Fruit fly (Drosophila melanogaster) whole organism, pupa: Measurements from ENCODE around the gene CG13062.
A peak's percentile ranks its signal among the peaks of the same experiment; 100 is the strongest.

Experiments used
- CG10348 ChIP-seq: fragments of 200-800 bp; sonication (Bioruptor generic); IDR thresholded peaks from 2 replicates; pipeline ENCODE4 v1.3.6; 2022; ENCODE audit warnings: missing biosample characterization, missing genetic modification characterization
- CG12605 ChIP-seq: fragments of 200-800 bp; sonication (Bioruptor generic); IDR thresholded peaks from 2 replicates; pipeline ENCODE4 v1.3.6; 2022; ENCODE audit warnings: missing biosample characterization, missing genetic modification characterization
- CG13204 ChIP-seq: fragments of 200-800 bp; sonication (Bioruptor generic); optimal IDR thresholded peaks from 2 replicates; lab custom pipeline; 2018; ENCODE audit warnings: missing biosample characterization, mild to moderate bottlenecking, missing genetic modification characterization, moderate library complexity
- CG14655 ChIP-seq: fragments of 200-800 bp; sonication (Bioruptor generic); optimal IDR thresholded peaks from 3 replicates; lab custom pipeline; 2017; ENCODE audit warnings: mild to moderate bottlenecking, missing biosample characterization, missing genetic modification reagents, missing genetic modification characterization
- CG15710 ChIP-seq: fragments of 200-800 bp; sonication (Bioruptor generic); optimal IDR thresholded peaks from 2 replicates; lab custom pipeline; 2018; ENCODE audit warnings: missing biosample characterization, mild to moderate bottlenecking, missing genetic modification characterization, moderate library complexity
- CG17806 ChIP-seq: fragments of 200-800 bp; sonication (Bioruptor generic); optimal IDR thresholded peaks from 2 replicates; lab custom pipeline; 2018; ENCODE audit warnings: missing biosample characterization, mild to moderate bottlenecking, missing genetic modification characterization, moderate library complexity
- CG32121 ChIP-seq: fragments of 200-800 bp; sonication (Bioruptor generic); IDR thresholded peaks from 2 replicates; pipeline ENCODE4 v1.3.6; 2022; ENCODE audit warnings: missing biosample characterization, missing genetic modification characterization
- CG34367 ChIP-seq: fragments of 200-800 bp; sonication (Bioruptor generic); optimal IDR thresholded peaks from 2 replicates; lab custom pipeline; 2018; ENCODE audit warnings: missing biosample characterization, mild to moderate bottlenecking, missing genetic modification characterization
- CG4496 ChIP-seq: fragments of 200-800 bp; sonication (Bioruptor generic); IDR thresholded peaks from 3 replicates; pipeline ENCODE4 v1.3.6; 2022; ENCODE audit warnings: missing biosample characterization, missing genetic modification characterization
- CG8159 ChIP-seq: fragments of 200-800 bp; sonication (Bioruptor generic); optimal IDR thresholded peaks from 3 replicates; lab custom pipeline; 2018; ENCODE audit warnings: missing biosample characterization, mild to moderate bottlenecking, missing genetic modification characterization, moderate library complexity
- CG8301 ChIP-seq: fragments of 200-800 bp; sonication (Bioruptor generic); optimal IDR thresholded peaks from 2 replicates; lab custom pipeline; 2018; ENCODE audit warnings: missing biosample characterization, mild to moderate bottlenecking, missing genetic modification characterization
- CG9948 ChIP-seq: fragments of 200-800 bp; sonication (Bioruptor generic); optimal IDR thresholded peaks from 2 replicates; lab custom pipeline; 2018; ENCODE audit warnings: missing biosample characterization, mild to moderate bottlenecking, missing genetic modification characterization, moderate library complexity
- D1 ChIP-seq: fragments of 200-800 bp; sonication (Bioruptor generic); optimal IDR thresholded peaks from 2 replicates; lab custom pipeline; 2018; ENCODE audit warnings: missing biosample characterization, mild to moderate bottlenecking, missing genetic modification characterization, moderate library complexity
- EcR ChIP-seq: fragments of 200-800 bp; sonication (Bioruptor generic); optimal IDR thresholded peaks from 3 replicates; lab custom pipeline; 2019; ENCODE audit warnings: missing biosample characterization, missing genetic modification characterization, mild to moderate bottlenecking, moderate library complexity, missing genetic modification reagents
- Ets98B ChIP-seq: fragments of 200-800 bp; sonication (Bioruptor generic); IDR thresholded peaks from 2 replicates; pipeline ENCODE4 v1.3.6; 2022; ENCODE audit warnings: missing biosample characterization, missing genetic modification characterization
- Pif1A ChIP-seq: fragments of 200-800 bp; sonication (Bioruptor generic); optimal IDR thresholded peaks from 3 replicates; lab custom pipeline; 2016; ENCODE audit warnings: missing biosample characterization, missing genetic modification characterization
- Pif1B ChIP-seq: fragments of 200-800 bp; sonication (Bioruptor generic); optimal IDR thresholded peaks from 3 replicates; lab custom pipeline; 2016; ENCODE audit warnings: missing biosample characterization, missing genetic modification characterization
- Snoo ChIP-seq: fragments of 200-800 bp; sonication (Bioruptor generic); optimal IDR thresholded peaks from 3 replicates; lab custom pipeline; 2017; ENCODE audit warnings: missing biosample characterization, mild to moderate bottlenecking, missing genetic modification characterization, inconsistent platforms
- fd96Ca ChIP-seq: fragments of 200-800 bp; sonication (Bioruptor generic); IDR thresholded peaks from 3 replicates; pipeline ENCODE4 v1.3.6; 2022; ENCODE audit warnings: missing biosample characterization, missing genetic modification characterization
- gl ChIP-seq: fragments of 200-800 bp; sonication (Bioruptor generic); optimal IDR thresholded peaks from 2 replicates; lab custom pipeline; 2018; ENCODE audit warnings: missing biosample characterization, mild to moderate bottlenecking, missing genetic modification characterization
- rn ChIP-seq: fragments of 200-800 bp; sonication (Bioruptor generic); IDR thresholded peaks from 2 replicates; pipeline ENCODE4 v1.3.6; 2022; ENCODE audit warnings: missing biosample characterization, missing genetic modification characterization

Gene CG13062

DNA sequence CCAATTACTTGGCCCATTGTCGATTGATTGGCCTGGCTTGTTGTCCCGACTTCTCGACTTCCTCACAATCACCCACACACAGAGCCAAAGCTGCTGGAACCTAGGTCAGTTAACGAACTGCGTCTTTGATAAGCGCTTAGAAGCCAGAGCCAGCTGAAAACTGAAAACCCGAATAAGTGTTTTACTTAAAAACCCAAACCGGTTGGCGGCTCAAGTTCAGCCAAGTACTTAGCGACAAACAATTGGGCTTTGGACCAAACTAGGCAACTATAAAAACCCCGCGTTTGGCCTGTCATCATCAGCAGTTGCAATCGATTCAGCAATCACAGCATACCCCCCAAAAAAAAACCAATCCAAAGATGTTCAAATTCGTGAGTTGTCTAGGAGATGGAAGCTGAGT is 9.3 kb downstream of the CG13062 start, which contains the start of gene CG13059:
TSS of gene CG13059 (plus strand) at position 301 of the 400 bp plus-strand sequence.
- TF ChIP-seq CG14655 (GFP tag; lab: Kevin White, UChicago) (no peak), CG34367 (tag; lab: Kevin White, UChicago) (no peak), CG9948 (tag; lab: Kevin White, UChicago) (no peak)

DNA sequence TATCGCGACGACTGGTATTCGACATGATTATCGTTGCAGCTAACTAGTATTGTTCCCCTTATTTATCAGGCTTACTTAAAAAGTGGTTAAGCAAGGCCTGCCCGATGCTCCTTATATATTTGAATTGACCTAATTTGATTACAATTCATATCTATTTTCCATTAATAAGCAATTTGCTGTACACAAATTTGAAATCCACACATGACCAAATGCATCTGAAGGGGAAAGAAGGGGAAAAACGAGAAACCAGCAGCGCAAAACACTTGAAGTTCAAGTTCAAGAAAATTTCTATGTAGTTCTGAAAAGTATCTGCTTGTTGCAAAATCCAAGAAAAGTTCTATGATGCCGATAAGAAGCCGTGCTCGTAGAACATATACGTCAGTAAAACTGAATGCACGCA is 12.6 kb downstream of the CG13062 start, which contains the start of the genes CG13040 and CG13039:
TSS of gene CG13040 (minus strand) at position 101 of the 400 bp plus-strand sequence.
TSS of gene CG13039 (minus strand) at position 106 of the 400 bp plus-strand sequence.
- TF ChIP-seq CG8301 (tag; lab: Kevin White, UChicago), result no peak
- no peak for TF ChIP-seq rn (GFP tag; lab: Robert Waterston, UW)
- no peak for TF ChIP-seq CG13204
- no peak for TF ChIP-seq CG10348
- TF ChIP-seq Pif1B, result no peak
- no peak for TF ChIP-seq Ets98B (GFP tag; lab: Robert Waterston, UW)
- no peak for TF ChIP-seq CG17806 (tag; lab: Kevin White, UChicago)
- TF ChIP-seq CG8159 (tag; lab: Kevin White, UChicago), result no peak
- no peak for TF ChIP-seq CG32121 (GFP tag; lab: Robert Waterston, UW)
- TF ChIP-seq CG4496 (GFP tag; lab: Robert Waterston, UW), result no peak
- no peak for TF ChIP-seq Pif1A (GFP tag; lab: Kevin White, UChicago)
- TF ChIP-seq CG15710, result no peak
- TF ChIP-seq CG34367 (tag; lab: Kevin White, UChicago), result no peak
- TF ChIP-seq CG9948 (tag; lab: Kevin White, UChicago), result no peak
- no peak for TF ChIP-seq CG12605 (GFP tag; lab: Robert Waterston, UW)
- no peak for TF ChIP-seq gl (tag; lab: Kevin White, UChicago)
- no peak for TF ChIP-seq Snoo (tag; lab: Kevin White, UChicago)
- TF ChIP-seq D1 (tag; lab: Kevin White, UChicago), result no peak
- no peak for TF ChIP-seq CG14655 (GFP tag; lab: Kevin White, UChicago)

DNA sequence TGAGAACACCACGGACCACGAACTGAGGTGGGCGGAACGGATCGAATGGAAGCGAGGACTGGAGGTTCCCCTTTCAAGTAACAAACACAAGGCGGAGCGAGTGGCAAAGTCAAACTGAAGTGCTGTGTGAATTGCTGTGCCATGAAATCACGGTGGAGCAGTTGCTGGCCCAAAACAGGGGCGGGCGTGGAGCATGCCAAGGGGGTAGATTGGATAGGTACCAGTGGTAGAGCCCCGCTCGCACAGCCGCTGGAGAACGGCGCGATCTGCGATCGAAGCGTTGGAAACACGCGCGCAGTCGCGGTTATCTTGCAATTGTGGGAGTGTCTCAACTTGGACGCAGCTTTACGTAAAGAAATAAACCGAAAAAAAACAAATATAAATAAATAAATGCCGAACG is 13.7 kb downstream of the CG13062 start, which contains the start of gene CG13038:
TSS of gene CG13038 (minus strand) at position 118 of the 400 bp plus-strand sequence.
- peak; percentile 66 for TF ChIP-seq Ets98B (GFP tag; lab: Robert Waterston, UW)
- peak; percentile 59; the same call in 1 of the 3 replicates for TF ChIP-seq fd96Ca (GFP tag; lab: Robert Waterston, UW)
- peak; percentile 63 for TF ChIP-seq CG4496 (GFP tag; lab: Robert Waterston, UW)
- no peak for TF ChIP-seq Pif1A (GFP tag; lab: Kevin White, UChicago)
- TF ChIP-seq CG34367 (tag; lab: Kevin White, UChicago), result no peak
- no peak for TF ChIP-seq gl (tag; lab: Kevin White, UChicago)
- no peak; the same call in 1 of the 2 replicates for TF ChIP-seq CG32121 (GFP tag; lab: Robert Waterston, UW)
- no peak for TF ChIP-seq rn (GFP tag; lab: Robert Waterston, UW)
- no peak for TF ChIP-seq Pif1B
- TF ChIP-seq CG8301 (tag; lab: Kevin White, UChicago), result no peak
- no peak for TF ChIP-seq D1 (tag; lab: Kevin White, UChicago)
- TF ChIP-seq CG12605 (GFP tag; lab: Robert Waterston, UW), result no peak
- no peak for TF ChIP-seq CG17806 (tag; lab: Kevin White, UChicago)
- TF ChIP-seq CG14655 (GFP tag; lab: Kevin White, UChicago), result no peak
- no peak for TF ChIP-seq EcR (GFP tag; lab: Kevin White, UChicago)
- no peak for TF ChIP-seq CG9948 (tag; lab: Kevin White, UChicago)
- TF ChIP-seq CG13204, result no peak

DNA sequence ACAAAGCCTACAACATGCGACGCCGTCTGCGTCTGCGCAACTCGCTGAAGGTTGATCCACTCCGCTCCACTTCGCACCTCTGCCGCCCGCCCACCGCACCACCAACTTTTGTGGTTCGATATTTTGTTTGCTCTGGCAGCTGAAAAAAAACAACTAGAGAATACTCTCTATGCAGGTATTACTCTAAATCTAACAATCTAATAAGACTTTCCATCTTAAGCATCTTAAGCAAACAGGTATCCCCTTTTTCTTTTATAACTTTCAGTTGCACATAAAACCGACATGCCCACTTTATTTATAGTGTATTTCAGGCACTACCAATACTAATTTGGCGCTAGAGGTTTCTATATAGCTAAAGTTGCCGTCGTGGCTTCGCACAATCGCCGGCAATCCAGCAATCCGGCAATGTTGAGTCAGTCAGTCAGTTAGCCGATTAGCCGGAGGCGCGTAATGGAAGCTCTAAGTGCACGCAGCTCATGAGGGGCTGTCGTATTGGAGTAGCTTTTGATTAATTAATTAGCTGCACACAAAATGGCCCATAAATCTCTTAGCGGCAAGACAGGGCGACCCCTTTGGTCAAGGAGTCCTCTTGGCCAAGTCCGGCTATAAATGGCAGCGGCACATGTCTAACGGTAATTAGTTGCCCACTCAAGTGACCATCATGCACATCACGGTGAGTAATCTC is 14.3 kb downstream of the CG13062 start, which contains the start of gene CG13058:
TSS of gene CG13058 (plus strand) at position 635 of the 685 bp plus-strand sequence.
- peak; percentile 68 for TF ChIP-seq CG14655 (GFP tag; lab: Kevin White, UChicago)
- peak; percentile 55 for TF ChIP-seq CG9948 (tag; lab: Kevin White, UChicago)
- peak; percentile 66 for TF ChIP-seq CG8301 (tag; lab: Kevin White, UChicago)
- peak; percentile 70 for TF ChIP-seq CG8159 (tag; lab: Kevin White, UChicago)
- no peak for TF ChIP-seq CG13204
- TF ChIP-seq Snoo (tag; lab: Kevin White, UChicago), result no peak
- TF ChIP-seq Pif1B, result no peak
- TF ChIP-seq CG12605 (GFP tag; lab: Robert Waterston, UW), result no peak
- TF ChIP-seq D1 (tag; lab: Kevin White, UChicago), result no peak
- 0 out of 3 replicates have a peak, but pooled peaks have one; percentile 20 for TF ChIP-seq fd96Ca (GFP tag; lab: Robert Waterston, UW)
- TF ChIP-seq Ets98B (GFP tag; lab: Robert Waterston, UW), result peak; percentile 23
- TF ChIP-seq Pif1A (GFP tag; lab: Kevin White, UChicago), result peak; percentile 7
- peak; percentile 38 for TF ChIP-seq CG17806 (tag; lab: Kevin White, UChicago)
- peak; percentile 1 for TF ChIP-seq EcR (GFP tag; lab: Kevin White, UChicago)
- peak; percentile 63 for TF ChIP-seq CG32121 (GFP tag; lab: Robert Waterston, UW)
- TF ChIP-seq CG10348, result peak; percentile 81
- peak; percentile 69 for TF ChIP-seq CG15710
- TF ChIP-seq rn (GFP tag; lab: Robert Waterston, UW), result no peak
- TF ChIP-seq CG34367 (tag; lab: Kevin White, UChicago), result peak; percentile 65
- peak; percentile 22; the same call in 1 of the 3 replicates for TF ChIP-seq CG4496 (GFP tag; lab: Robert Waterston, UW)
- no peak for TF ChIP-seq gl (tag; lab: Kevin White, UChicago)

DNA sequence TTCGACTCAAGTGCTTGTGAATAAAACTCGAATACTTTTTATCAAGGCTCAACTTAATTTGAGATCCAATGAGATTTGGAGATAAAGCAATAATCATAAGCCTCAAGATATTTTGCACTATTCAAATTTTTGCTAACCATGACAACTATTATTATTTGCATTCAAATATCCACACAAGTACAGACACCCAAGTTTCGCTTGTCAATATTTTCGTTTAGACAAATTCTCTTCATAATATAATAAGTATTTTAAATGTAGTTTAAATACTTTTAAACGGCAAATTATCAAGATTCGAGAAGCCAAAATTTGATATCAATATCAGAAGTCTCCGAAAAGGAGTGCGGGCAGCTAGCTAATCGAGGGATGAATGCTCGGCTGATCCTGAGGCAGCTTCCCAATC is 15.4 kb downstream of the CG13062 start, which contains the start of gene CG33061:
TSS of gene CG33061 (plus strand) at position 301 of the 400 bp plus-strand sequence.
- TF ChIP-seq EcR (GFP tag; lab: Kevin White, UChicago), result no peak
- no peak for TF ChIP-seq rn (GFP tag; lab: Robert Waterston, UW)
- TF ChIP-seq Ets98B (GFP tag; lab: Robert Waterston, UW), result no peak
- no peak for TF ChIP-seq CG9948 (tag; lab: Kevin White, UChicago)
- TF ChIP-seq CG8301 (tag; lab: Kevin White, UChicago), result no peak
- no peak for TF ChIP-seq CG10348
- TF ChIP-seq CG34367 (tag; lab: Kevin White, UChicago), result no peak
- TF ChIP-seq CG17806 (tag; lab: Kevin White, UChicago), result no peak
- no peak for TF ChIP-seq Pif1B
- no peak for TF ChIP-seq Snoo (tag; lab: Kevin White, UChicago)
- TF ChIP-seq CG13204, result no peak
- no peak for TF ChIP-seq CG8159 (tag; lab: Kevin White, UChicago)
- TF ChIP-seq, all 21 proteins: peak for 0
